Worm (Caenorhabditis elegans) whole organism, late embryonic: ENCODE measurements around the gene F32F2.4.
A peak's percentile ranks its signal among the peaks of the same experiment; 100 is the strongest.

Experiments
- C08G9.2 ChIP-seq: sonication (generic microtip); optimal IDR thresholded peaks from 2 replicates; lab custom pipeline; 2016; ENCODE audit warnings: mild to moderate bottlenecking, missing genetic modification characterization, moderate library complexity, missing compliant biosample characterization
- K09A11.1 ChIP-seq: sonication (generic microtip); optimal IDR thresholded peaks from 2 replicates; lab custom pipeline; 2017; ENCODE audit warnings: antibody characterized with exemption, mild to moderate bottlenecking, missing genetic modification characterization, missing compliant biosample characterization; ENCODE audit not compliant: insufficient read depth
- T23F11.4 ChIP-seq: fragments of 200-800 bp; sonication (Bioruptor generic); optimal IDR thresholded peaks from 2 replicates; lab custom pipeline; 2018; ENCODE audit warnings: mild to moderate bottlenecking, missing genetic modification characterization, missing compliant biosample characterization
- ama-1 ChIP-seq: fragments of 150-350 bp; optimal IDR thresholded peaks from 2 replicates; lab custom pipeline; 2014
- ceh-18 ChIP-seq: sonication (generic microtip); optimal IDR thresholded peaks from 2 replicates; lab custom pipeline; 2016; ENCODE audit warnings: missing genetic modification characterization, missing compliant biosample characterization
- ceh-2 ChIP-seq: sonication (generic microtip); optimal IDR thresholded peaks from 2 replicates; lab custom pipeline; 2016; ENCODE audit warnings: missing genotype, missing genetic modification characterization, missing compliant biosample characterization
- ceh-24 ChIP-seq: sonication (generic microtip); optimal IDR thresholded peaks from 2 replicates; lab custom pipeline; 2016; ENCODE audit warnings: mild to moderate bottlenecking, missing genetic modification characterization, missing compliant biosample characterization
- ceh-30 ChIP-seq: fragments of 150-350 bp; optimal IDR thresholded peaks from 2 replicates; lab custom pipeline; 2014; ENCODE audit warnings: missing biosample characterization, missing genetic modification characterization
- elt-4 ChIP-seq: sonication (generic microtip); optimal IDR thresholded peaks from 2 replicates; lab custom pipeline; 2016; ENCODE audit warnings: missing genetic modification characterization, missing compliant biosample characterization
- ets-4 ChIP-seq: sonication (generic microtip); optimal IDR thresholded peaks from 2 replicates; lab custom pipeline; 2016; ENCODE audit warnings: missing genetic modification characterization, missing compliant biosample characterization
- fax-1 ChIP-seq: sonication (generic microtip); optimal IDR thresholded peaks from 2 replicates; lab custom pipeline; 2016; ENCODE audit warnings: missing genotype, missing genetic modification characterization, missing compliant biosample characterization
- hlh-13 ChIP-seq: fragments of 200-800 bp; sonication (Bioruptor generic); optimal IDR thresholded peaks from 2 replicates; lab custom pipeline; 2018; ENCODE audit warnings: mild to moderate bottlenecking, missing genetic modification characterization, missing compliant biosample characterization
- hlh-8 ChIP-seq: sonication (generic microtip); optimal IDR thresholded peaks from 2 replicates; lab custom pipeline; 2016; ENCODE audit warnings: missing genotype, missing genetic modification characterization, missing compliant biosample characterization
- mec-3 ChIP-seq: sonication (generic microtip); optimal IDR thresholded peaks from 2 replicates; lab custom pipeline; 2016; ENCODE audit warnings: borderline replicate concordance, missing genetic modification characterization, missing compliant biosample characterization
- nhr-11 ChIP-seq: fragments of 150-350 bp; optimal IDR thresholded peaks from 2 replicates; lab custom pipeline; 2014; ENCODE audit warnings: missing biosample characterization, missing genetic modification characterization
- pat-9 ChIP-seq: fragments of 200-800 bp; sonication (Bioruptor generic); optimal IDR thresholded peaks from 2 replicates; lab custom pipeline; 2018; ENCODE audit warnings: mild to moderate bottlenecking, missing genetic modification characterization, moderate library complexity, missing compliant biosample characterization
- pax-1 ChIP-seq: fragments of 150-350 bp; optimal IDR thresholded peaks from 2 replicates; lab custom pipeline; 2014; ENCODE audit warnings: missing biosample characterization, missing genetic modification characterization
- pqm-1 ChIP-seq: sonication (generic microtip); optimal IDR thresholded peaks from 2 replicates; lab custom pipeline; 2016; ENCODE audit warnings: missing genetic modification characterization, missing compliant biosample characterization
- ref-2 ChIP-seq: sonication (generic microtip); optimal IDR thresholded peaks from 2 replicates; lab custom pipeline; 2016; ENCODE audit warnings: missing genetic modification characterization, missing compliant biosample characterization
- sox-4 ChIP-seq: sonication (generic microtip); optimal IDR thresholded peaks from 2 replicates; lab custom pipeline; 2017; ENCODE audit warnings: mild to moderate bottlenecking, missing genetic modification characterization, inconsistent platforms, missing compliant biosample characterization
- tbx-2 ChIP-seq: sonication (generic microtip); optimal IDR thresholded peaks from 2 replicates; lab custom pipeline; 2016; ENCODE audit warnings: missing genetic modification characterization, missing compliant biosample characterization
- tbx-7 ChIP-seq: sonication (generic microtip); optimal IDR thresholded peaks from 2 replicates; lab custom pipeline; 2016; ENCODE audit warnings: missing genotype, missing genetic modification characterization, missing compliant biosample characterization
- unc-3 ChIP-seq, 2 experiments: fragments of 200-800 bp in 1 of 2; sonication (Bioruptor generic) in 1 of 2; sonication (generic microtip) in 1 of 2; conservative IDR thresholded peaks in 1 of 2; optimal IDR thresholded peaks in 1 of 2; 2 replicates each; pipeline versions ENCODE4 v1.3.6 to Lab custom; 2016 to 2022; ENCODE audit warnings: missing compliant biosample characterization in 2 of 2, missing genetic modification characterization in 2 of 2, missing genetic modification reagents in 1 of 2
- unc-42 ChIP-seq: sonication (generic microtip); optimal IDR thresholded peaks from 2 replicates; lab custom pipeline; 2016; ENCODE audit warnings: missing genotype, missing genetic modification characterization, missing compliant biosample characterization
- unc-55 ChIP-seq: sonication (generic microtip); optimal IDR thresholded peaks from 2 replicates; lab custom pipeline; 2017; ENCODE audit warnings: missing biosample characterization, missing genetic modification reagents, missing genetic modification characterization

Gene F32F2.4

DNA sequence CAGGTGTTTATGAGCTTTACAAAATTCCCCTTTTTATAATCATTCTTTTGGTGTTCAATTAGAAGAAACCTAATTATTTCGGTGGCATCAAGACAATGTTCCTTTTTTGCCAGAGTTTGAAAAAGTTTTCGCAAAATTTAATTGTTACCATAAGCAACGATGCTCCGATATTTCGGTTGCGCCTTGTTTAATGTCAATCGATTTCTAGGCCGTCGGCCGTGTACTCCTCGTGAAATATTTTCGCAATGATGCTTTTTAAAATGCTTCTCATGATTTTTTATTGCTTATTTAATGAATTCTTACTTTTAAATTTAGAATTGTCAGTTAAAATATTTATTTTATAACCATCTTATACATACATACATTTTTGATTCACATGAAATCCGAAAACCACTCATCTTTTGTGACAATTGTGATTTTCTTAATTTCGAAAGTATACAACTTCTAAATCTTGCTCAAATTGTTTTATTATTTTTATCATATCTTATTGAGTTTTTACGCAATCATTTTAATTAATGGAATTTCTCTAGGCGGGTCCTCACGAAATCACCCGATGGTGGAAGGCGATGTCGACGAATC, 37.1 kb downstream of the F32F2.4 start, which contains the start of gene C50B6.3 (continued):
- TF ChIP-seq nhr-11 (tag; lab: Kevin White, UChicago): no peak
- no peak for TF ChIP-seq hlh-13 (GFP tag; lab: Kevin White, UChicago)
- peak; percentile 92 for TF ChIP-seq C08G9.2 (tag; lab: Kevin White, UChicago)
- TF ChIP-seq fax-1: peak; percentile 12
- TF ChIP-seq ref-2 (tag; lab: Kevin White, UChicago): peak; percentile 74
- TF ChIP-seq ceh-2 (tag; lab: Kevin White, UChicago): peak; percentile 89
- TF ChIP-seq tbx-7 (tag; lab: Kevin White, UChicago): peak; percentile 65
- TF ChIP-seq tbx-2: peak; percentile 80
- TF ChIP-seq, all 69 proteins: peak for 18

DNA sequence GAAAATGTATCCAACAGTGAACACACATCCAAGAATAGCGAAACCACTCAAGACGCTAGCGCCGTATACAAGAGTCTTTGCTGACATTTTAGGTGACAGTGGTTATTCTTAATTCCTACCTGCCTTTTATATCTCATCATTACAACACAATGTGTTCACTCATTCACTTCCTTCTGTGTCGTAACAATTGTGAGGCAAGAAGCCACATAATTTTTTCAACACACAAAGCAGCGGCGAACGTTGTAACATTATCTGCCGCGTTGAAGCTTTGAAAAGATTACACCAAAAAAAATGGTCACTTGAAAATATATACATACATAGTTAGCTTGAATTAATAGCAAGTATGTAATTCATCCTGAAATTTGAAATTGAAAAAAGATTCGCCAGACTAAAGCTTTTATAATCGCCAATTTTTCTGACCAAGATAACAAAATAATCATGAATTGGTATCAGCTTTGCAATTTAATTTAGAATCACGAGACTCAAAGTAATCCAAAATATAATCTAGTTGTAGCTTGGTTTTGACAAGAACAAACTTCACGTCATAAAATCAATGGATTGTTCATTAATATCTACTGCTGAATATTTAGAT, 41.9 kb downstream of the F32F2.4 start, which contains the start of the genes col-161 and srh-18:
Gene col-161 (minus strand): TSS at position 101 of the 592 bp plus-strand sequence.
Gene srh-18 (plus strand): TSS at position 542 of the 592 bp plus-strand sequence.
- TF ChIP-seq ama-1 (lab: Kevin White, UChicago) (no peak), tbx-2 (no peak), ets-4 (tag; lab: Kevin White, UChicago) (no peak), elt-4 (tag; lab: Kevin White, UChicago) (no peak), sox-4 (no peak), mec-3 (tag; lab: Kevin White, UChicago) (no peak)
- TF ChIP-seq, all 69 proteins: peak for 0

DNA sequence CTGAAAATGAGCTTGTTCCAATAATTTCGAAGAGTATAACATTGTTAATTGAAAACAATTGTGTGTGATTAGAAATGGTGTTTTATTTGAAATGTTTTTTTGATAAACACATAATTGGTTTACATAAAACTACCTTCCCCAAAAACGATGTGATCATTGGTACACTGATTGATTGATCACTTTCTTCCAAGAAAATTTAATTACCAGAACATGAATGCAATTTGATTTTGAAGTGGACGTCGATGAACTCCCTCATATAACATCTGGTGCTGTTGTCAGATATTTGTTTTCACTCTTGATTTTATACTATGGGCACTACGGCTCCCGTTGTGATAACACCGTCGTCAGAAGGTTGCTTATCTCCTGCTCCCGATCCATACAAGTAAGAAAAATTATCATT, 44.6 kb downstream of the F32F2.4 start, which contains the start of gene srh-15:
Gene srh-15 (plus strand): TSS at position 301 of the 400 bp plus-strand sequence.
- TF ChIP-seq hlh-8 (tag; lab: Kevin White, UChicago): no peak

ce11 chrV:13324933-13325760, 49.1 kb downstream of the F32F2.4 start, which contains the start of gene C50B6.7:
C50B6.7 (minus strand) TSS chrV:13324983.
- TF ChIP-seq pat-9 (tag; lab: Kevin White, UChicago) (no peak), pqm-1 (no peak), ref-2 (tag; lab: Kevin White, UChicago) (no peak), T23F11.4 (GFP tag; lab: Kevin White, UChicago) (no peak), ceh-30 (tag; lab: Kevin White, UChicago) (no peak), ceh-18 (no peak), unc-42 (no peak), unc-55 (no peak), ceh-24 (tag; lab: Kevin White, UChicago) (no peak), K09A11.1 (no peak), pax-1 (tag; lab: Kevin White, UChicago) (no peak), unc-3 (GFP tag; conservative IDR thresholded peaks at IDR 0.05; lab: Robert Waterston, UW) (no peak), unc-3 (tag; optimal IDR thresholded peaks at IDR 0.05; lab: Kevin White, UChicago) (no peak)
- TF ChIP-seq, all 69 proteins: peak for 0
